Worm (Caenorhabditis elegans): ENCODE results near the gene insc-1.

DNA sequence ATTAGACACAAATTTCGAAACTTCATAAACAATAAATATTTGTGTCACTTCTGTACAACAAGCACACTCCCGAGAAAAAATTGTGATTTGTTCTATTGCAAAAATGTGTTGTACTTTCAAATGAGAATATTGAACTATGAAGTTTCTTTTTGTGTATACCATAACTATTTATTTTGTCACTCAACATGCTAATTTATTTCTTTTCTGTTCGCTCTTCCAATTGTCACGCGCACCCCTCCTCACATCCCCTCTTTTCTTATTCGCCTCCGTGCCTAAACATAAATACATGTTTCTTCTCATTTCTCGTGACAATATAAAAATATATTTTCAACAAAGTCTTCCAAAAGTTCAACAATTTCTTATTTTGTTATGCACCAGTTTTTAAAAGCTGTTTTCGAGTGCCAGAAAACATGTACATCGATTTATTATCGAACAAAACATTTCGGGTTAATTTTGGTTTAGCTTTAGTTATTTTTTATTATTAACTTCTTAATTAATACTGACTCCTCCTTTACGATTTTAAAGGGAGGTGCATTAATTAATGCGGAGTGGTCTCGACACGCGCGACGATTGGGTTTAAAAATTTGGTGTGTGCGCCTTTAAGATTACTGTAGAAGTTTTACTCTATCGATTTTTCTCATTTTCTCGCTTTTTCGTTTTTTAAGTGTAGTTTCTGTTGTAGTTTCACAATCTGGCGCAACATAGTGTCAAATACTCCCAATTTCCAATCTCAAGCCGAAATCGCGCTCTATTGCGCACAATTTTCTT is 35.4 kb downstream of the insc-1 start:
- TF ChIP-seq elt-2 (tag; optimal IDR thresholded peaks at IDR 0.05), result peak; percentile 12
- TF ChIP-seq ZK546.5 (tag; optimal IDR thresholded peaks at IDR 0.05), result no peak
- TF ChIP-seq fkh-10 (GFP tag; optimal IDR thresholded peaks at IDR 0.05), result no peak
- no peak for TF ChIP-seq nfya-1 (tag; optimal IDR thresholded peaks at IDR 0.05; ENCODE audit: insufficient read depth)
- TF ChIP-seq lin-39 (tag; optimal IDR thresholded peaks at IDR 0.05), result no peak
- TF ChIP-seq sea-2 (GFP tag; optimal IDR thresholded peaks at IDR 0.05), result no peak
- no peak for TF ChIP-seq mdl-1 (tag; optimal IDR thresholded peaks at IDR 0.05)
- no peak for TF ChIP-seq ama-1 (optimal IDR thresholded peaks at IDR 0.05)
- no peak for TF ChIP-seq ztf-4 (tag; optimal IDR thresholded peaks at IDR 0.05)

Measured in whole organism, L3 larva.